Fruit fly (Drosophila melanogaster): ENCODE measurements around the gene Myb.

Myb gene

DNA sequence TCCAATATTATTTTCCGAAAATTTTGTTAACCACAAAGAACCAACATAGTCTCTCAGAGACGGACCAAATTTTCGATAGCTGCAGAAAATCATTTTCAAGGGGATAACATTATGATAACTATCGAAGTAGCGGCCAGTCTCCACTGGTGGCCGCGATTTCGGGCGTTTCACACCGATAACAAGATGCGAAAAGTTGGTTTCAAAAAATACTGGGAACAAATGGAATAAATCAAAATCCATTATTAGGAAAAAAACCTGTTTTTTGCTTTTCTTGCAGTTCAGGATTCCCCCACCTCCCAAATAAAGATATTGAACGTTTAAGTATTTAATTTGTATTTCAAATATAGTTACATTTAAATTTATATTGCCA is 29.6 kb upstream of the Myb start, which contains the start of gene tay (continued):
- TF ChIP-seq Lpt (GFP tag; optimal IDR thresholded peaks at IDR 0.05) = no peak
- no peak for TF ChIP-seq emc (GFP tag; optimal IDR thresholded peaks at IDR 0.05)
- no peak for TF ChIP-seq Usf (GFP tag; optimal IDR thresholded peaks at IDR 0.05)
- TF ChIP-seq seq (GFP tag; IDR thresholded peaks at IDR 0.05) = no peak
- TF ChIP-seq nom (GFP tag; optimal IDR thresholded peaks at IDR 0.05) = no peak
- TF ChIP-seq CG16815 (GFP tag; optimal IDR thresholded peaks at IDR 0.05) = no peak
- TF ChIP-seq CG10654 (GFP tag; optimal IDR thresholded peaks at IDR 0.05) = no peak
- TF ChIP-seq Sry-β (GFP tag; optimal IDR thresholded peaks at IDR 0.05) = no peak
- no peak for TF ChIP-seq yki (optimal IDR thresholded peaks at IDR 0.05)
- TF ChIP-seq CG16813 (GFP tag; IDR thresholded peaks at IDR 0.05; ENCODE audit: partially characterized antibody) = peak; percentile 80
- TF ChIP-seq CG8388 (GFP tag; optimal IDR thresholded peaks at IDR 0.05) = no peak
- TF ChIP-seq CG17612 (GFP tag; IDR thresholded peaks at IDR 0.05) = no peak
- TF ChIP-seq CG1647 (GFP tag; optimal IDR thresholded peaks at IDR 0.05) = no peak
- TF ChIP-seq schlank (tag; optimal IDR thresholded peaks at IDR 0.05) = no peak
- no peak for TF ChIP-seq Adf1 (GFP tag; IDR thresholded peaks at IDR 0.05)
- TF ChIP-seq sens (GFP tag) = peak; percentile 80
- TF ChIP-seq scrt (GFP tag; optimal IDR thresholded peaks at IDR 0.05) = no peak
- TF ChIP-seq CG12769 (tag; optimal IDR thresholded peaks at IDR 0.05) = no peak
- no peak for TF ChIP-seq CG14667 (GFP tag; IDR thresholded peaks at IDR 0.05)
- no peak for TF ChIP-seq CG8924 (tag; optimal IDR thresholded peaks at IDR 0.05)
- TF ChIP-seq CG10431 (GFP tag; optimal IDR thresholded peaks at IDR 0.05) = no peak
- TF ChIP-seq crc (GFP tag; optimal IDR thresholded peaks at IDR 0.05) = no peak
- TF ChIP-seq CG2202 (tag; optimal IDR thresholded peaks at IDR 0.05) = no peak
- no peak for TF ChIP-seq gcm2 (GFP tag; optimal IDR thresholded peaks at IDR 0.05)
- TF ChIP-seq CG6254 (GFP tag; optimal IDR thresholded peaks at IDR 0.05) = no peak
- TF ChIP-seq CG32532 (GFP tag; IDR thresholded peaks at IDR 0.05) = peak; percentile 37; the same call in 1 of the 2 replicates
- peak; percentile 38 for TF ChIP-seq zf30C (GFP tag; optimal IDR thresholded peaks at IDR 0.05)
- TF ChIP-seq CG31388 (GFP tag; optimal IDR thresholded peaks at IDR 0.05) = no peak
- TF ChIP-seq dpn (GFP tag; optimal IDR thresholded peaks at IDR 0.05) = no peak
- TF ChIP-seq Dref (GFP tag; IDR thresholded peaks at IDR 0.05) = peak; percentile 81
- no peak for TF ChIP-seq CG11085 (GFP tag; IDR thresholded peaks at IDR 0.05)
- TF ChIP-seq GATAe (GFP tag; conservative IDR thresholded peaks at IDR 0.05) = no peak
- TF ChIP-seq Lhr (GFP tag; optimal IDR thresholded peaks at IDR 0.05) = peak; percentile 47
- no peak for TF ChIP-seq CG2129 (GFP tag; IDR thresholded peaks at IDR 0.05; ENCODE audit: partially characterized antibody)
- TF ChIP-seq Aef1 (GFP tag; IDR thresholded peaks at IDR 0.05) = no peak
- TF ChIP-seq CG3281 (GFP tag; optimal IDR thresholded peaks at IDR 0.05) = no peak
- peak; percentile 79 for TF ChIP-seq CG17802 (tag; optimal IDR thresholded peaks at IDR 0.05)
- TF ChIP-seq h (optimal IDR thresholded peaks at IDR 0.05) = no peak
- no peak for TF ChIP-seq dm (GFP tag; optimal IDR thresholded peaks at IDR 0.05)
- peak; percentile 91 for TF ChIP-seq Sry-δ (GFP tag; optimal IDR thresholded peaks at IDR 0.05)
- TF ChIP-seq CG15696 (tag; optimal IDR thresholded peaks at IDR 0.05) = no peak
- peak; percentile 58 for TF ChIP-seq CG13894 (tag; optimal IDR thresholded peaks at IDR 0.05)
- peak; percentile 46 for TF ChIP-seq hbn (GFP tag; IDR thresholded peaks at IDR 0.05; ENCODE audit: partially characterized antibody)
- no peak for TF ChIP-seq fd3F (GFP tag; optimal IDR thresholded peaks at IDR 0.05)
- no peak for TF ChIP-seq CG12391 (tag; optimal IDR thresholded peaks at IDR 0.05)
- TF ChIP-seq CG5245 (GFP tag; optimal IDR thresholded peaks at IDR 0.05) = no peak
- TF ChIP-seq cg (GFP tag; optimal IDR thresholded peaks at IDR 0.05) = no peak
- no peak for TF ChIP-seq Camta (GFP tag; optimal IDR thresholded peaks at IDR 0.05)
- TF ChIP-seq ATbp (GFP tag; optimal IDR thresholded peaks at IDR 0.05) = no peak
- TF ChIP-seq slbo (GFP tag; IDR thresholded peaks at IDR 0.05) = peak; percentile 62
- no peak for TF ChIP-seq CG8765 (GFP tag; IDR thresholded peaks at IDR 0.05)
- 0 out of 2 replicates have a peak, but pooled peaks have one; percentile 8 for TF ChIP-seq MBD-R2 (GFP tag; IDR thresholded peaks at IDR 0.05)
- no peak for TF ChIP-seq gsb (GFP tag; IDR thresholded peaks at IDR 0.05)
